Fruit fly (Drosophila melanogaster) whole organism, adult: ENCODE data around the gene Mic26-27.

Experiments
- CG12768 ChIP-seq: fragments of 200-800 bp; sonication (Bioruptor generic); optimal IDR thresholded peaks from 2 replicates; lab custom pipeline; 2017; ENCODE audit warnings: missing biosample characterization, missing genetic modification characterization, mild to moderate bottlenecking, moderate library complexity, missing genetic modification reagents
- CG33017 ChIP-seq: fragments of 200-800 bp; sonication (Bioruptor generic); optimal IDR thresholded peaks from 2 replicates; lab custom pipeline; 2018; ENCODE audit warnings: missing biosample characterization, mild to moderate bottlenecking, missing genetic modification characterization, moderate library complexity
- CG5204 ChIP-seq: fragments of 200-800 bp; sonication (Bioruptor generic); optimal IDR thresholded peaks from 2 replicates; lab custom pipeline; 2016; ENCODE audit warnings: missing biosample characterization, missing genetic modification characterization
- Hr96 ChIP-seq: fragments of 200-800 bp; sonication (Bioruptor generic); optimal IDR thresholded peaks from 2 replicates; lab custom pipeline; 2016; ENCODE audit warnings: missing biosample characterization, missing genetic modification characterization
- Mnt ChIP-seq: fragments of 200-800 bp; sonication (Bioruptor generic); optimal IDR thresholded peaks from 2 replicates; lab custom pipeline; 2016; ENCODE audit warnings: missing biosample characterization, mild to moderate bottlenecking, missing genetic modification characterization
- kay ChIP-seq: fragments of 200-800 bp; sonication (Bioruptor generic); peaks from one replicate; lab custom pipeline; 2016; ENCODE audit warnings: missing biosample characterization, missing genetic modification characterization, borderline replicate concordance

DNA sequence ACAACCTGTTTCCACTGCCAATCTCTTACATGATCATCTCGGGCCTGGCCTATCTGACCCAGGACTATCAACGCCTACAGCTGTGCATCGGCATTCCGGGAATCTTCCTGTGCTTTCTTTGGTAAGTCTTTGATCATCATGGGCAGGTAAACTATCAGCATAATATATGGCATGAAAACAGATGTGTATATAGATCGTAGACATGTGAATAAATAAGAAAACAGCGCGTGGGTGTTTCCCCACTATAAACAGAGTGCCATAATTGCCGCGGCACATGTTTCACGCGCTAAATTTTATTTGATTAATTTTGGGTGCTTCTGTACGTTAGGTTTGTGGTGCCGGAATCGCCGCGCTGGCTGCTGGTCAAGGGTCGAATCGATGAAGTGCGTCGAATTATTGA lies 21.4 kb upstream of the Mic26-27 start:
- no peak for TF ChIP-seq Mnt (GFP tag; lab: Kevin White, UChicago)
- TF ChIP-seq kay (GFP tag; lab: Kevin White, UChicago), result no peak
- TF ChIP-seq CG5204 (GFP tag; lab: Kevin White, UChicago), result no peak
- no peak for TF ChIP-seq Hr96 (GFP tag; lab: Kevin White, UChicago)
- TF ChIP-seq CG33017 (tag; lab: Kevin White, UChicago), result no peak
- TF ChIP-seq CG12768 (GFP tag; lab: Kevin White, UChicago), result no peak
